Worm (Caenorhabditis elegans) whole organism, L4 larva: Measurements from ENCODE around the gene fbxa-96.

ENCODE experiments used
- ces-1 ChIP-seq: fragments of 150-350 bp; sonication (generic microtip); optimal IDR thresholded peaks from 4 replicates; lab custom pipeline; 2014; ENCODE audit warnings: missing biosample characterization, missing genetic modification reagents, missing genetic modification characterization
- zag-1 ChIP-seq: fragments of 150-350 bp; optimal IDR thresholded peaks from 2 replicates; lab custom pipeline; 2014; ENCODE audit warnings: missing biosample characterization, missing genetic modification characterization

- TF ChIP-seq zag-1, result no peak
- TF ChIP-seq ces-1 (GFP tag; lab: Kevin White, UChicago), result no peak
These were observed 7.8 kb downstream of the fbxa-96 start, which contains the start of gene H03G16.6 for ce11 chrX:15052385-15052784.
